Worm (Caenorhabditis elegans): ENCODE data around the gene lev-9.

Gene lev-9

DNA sequence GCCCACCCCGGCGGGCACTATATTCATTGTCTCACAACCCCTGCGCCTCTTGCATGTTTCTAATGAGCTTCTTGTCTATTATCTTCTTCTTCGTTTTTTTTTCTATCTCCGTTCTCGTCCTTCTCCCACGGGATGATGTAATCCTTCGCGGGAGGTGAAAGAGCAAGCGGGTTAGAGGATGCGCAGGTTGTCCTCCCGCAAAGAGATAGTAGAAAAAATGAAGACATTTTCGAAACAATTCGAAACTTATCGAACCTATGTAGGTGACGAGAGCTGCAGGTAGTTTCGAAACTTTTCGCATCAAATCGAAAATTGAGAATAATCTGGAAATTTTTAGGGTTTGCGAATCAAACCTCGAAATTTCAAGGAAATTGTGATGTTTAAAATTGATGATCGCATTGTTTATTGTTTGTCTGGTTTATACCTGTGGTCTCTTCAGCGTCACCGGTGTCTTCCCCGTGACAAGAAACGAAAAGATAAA is 41.2 kb downstream of the lev-9 start (continued):
- TF ChIP-seq nhr-102 (tag; optimal IDR thresholded peaks at IDR 0.05) (no peak), T26A8.4 (GFP tag; IDR thresholded peaks at IDR 0.05) (no peak), ceh-20 (GFP tag; IDR thresholded peaks at IDR 0.05) (0 out of 2 replicates have a peak, but pooled peaks have one; percentile 23), dve-1 (tag; optimal IDR thresholded peaks at IDR 0.05; ENCODE audit: insufficient read depth) (peak; percentile 16), aly-2 (tag; optimal IDR thresholded peaks at IDR 0.05) (no peak), unc-39 (tag; optimal IDR thresholded peaks at IDR 0.05) (no peak), nhr-10 (tag; optimal IDR thresholded peaks at IDR 0.05) (peak; percentile 61), nhr-48 (tag; optimal IDR thresholded peaks at IDR 0.05) (peak; percentile 65), sdz-12 (GFP tag; optimal IDR thresholded peaks at IDR 0.05) (no peak), lsy-2 (tag; optimal IDR thresholded peaks at IDR 0.05) (peak in 1 of 2 experiments; percentile 31), mxl-3 (GFP tag; optimal IDR thresholded peaks at IDR 0.05) (peak; percentile 8), F44E2.7 (GFP tag; IDR thresholded peaks at IDR 0.05) (no peak), spr-1 (tag; optimal IDR thresholded peaks at IDR 0.05) (no peak), dmd-6 (GFP tag; IDR thresholded peaks at IDR 0.05) (peak; percentile 69), tag-97 (GFP tag; IDR thresholded peaks at IDR 0.05) (no peak), lin-13 (GFP tag; optimal IDR thresholded peaks at IDR 0.05) (peak; percentile 23), nhr-28 (tag; optimal IDR thresholded peaks at IDR 0.05) (peak; percentile 72), ctbp-1 (GFP tag; IDR thresholded peaks at IDR 0.05) (no peak), mdl-1 (tag; optimal IDR thresholded peaks at IDR 0.05) (peak in 1 of 2 experiments; percentile 52), daf-16 (GFP tag; optimal IDR thresholded peaks at IDR 0.05) (no peak), daf-16 (tag; optimal IDR thresholded peaks at IDR 0.05) (peak; percentile 84)

DNA sequence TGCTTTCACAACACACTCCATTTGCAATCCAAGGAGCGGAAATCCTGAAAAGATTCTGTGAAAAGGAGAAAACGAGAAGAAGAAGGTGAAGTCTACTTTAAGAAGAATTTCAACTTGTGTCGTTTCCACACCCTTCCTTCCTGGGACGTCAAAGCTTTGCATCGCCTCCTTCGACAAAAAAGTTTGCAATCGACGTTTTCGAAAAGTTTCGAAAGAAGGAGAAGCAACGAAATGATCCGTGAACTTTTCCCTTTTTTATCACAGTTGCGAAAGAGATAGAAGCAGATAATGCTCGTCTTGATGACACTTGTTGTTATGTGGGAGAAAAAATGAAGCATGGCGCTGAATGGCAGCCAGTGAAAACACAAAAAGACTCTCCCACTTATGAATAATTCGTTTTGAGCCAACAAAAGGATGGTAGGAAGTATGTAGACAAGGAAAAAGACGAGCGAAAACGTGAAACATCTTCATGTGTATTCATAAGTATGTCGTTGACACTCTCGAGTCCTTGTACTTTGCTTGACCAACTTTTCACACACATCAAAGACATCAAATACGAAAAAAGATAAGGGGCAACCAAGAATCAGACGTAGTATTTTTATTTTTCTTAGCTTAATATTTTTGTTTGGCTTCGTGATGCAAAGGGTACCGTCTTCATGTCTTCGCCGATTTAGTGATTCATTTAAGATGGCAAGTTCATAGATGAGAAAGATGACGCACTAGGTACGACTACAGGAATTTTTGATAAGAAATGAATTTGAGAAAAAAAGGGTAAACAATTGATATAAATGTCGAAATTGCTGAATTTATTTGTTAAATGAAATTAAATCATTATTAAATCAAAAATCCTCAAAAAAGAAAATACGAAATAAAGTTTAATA is 42.5 kb downstream of the lev-9 start:
- TF ChIP-seq dmd-6 (GFP tag; IDR thresholded peaks at IDR 0.05) (peak; percentile 52), nhr-6 (tag; optimal IDR thresholded peaks at IDR 0.05) (no peak), dve-1 (tag; optimal IDR thresholded peaks at IDR 0.05; ENCODE audit: insufficient read depth) (peak; percentile 17), fkh-10 (GFP tag; optimal IDR thresholded peaks at IDR 0.05) (peak; percentile 10), nhr-28 (tag; optimal IDR thresholded peaks at IDR 0.05) (peak; percentile 66), hmg-1.1 (GFP tag; IDR thresholded peaks at IDR 0.05) (no peak), dpl-1 (GFP tag; optimal IDR thresholded peaks at IDR 0.05) (peak; percentile 3), madf-5 (GFP tag; IDR thresholded peaks at IDR 0.05) (no peak), egl-43 (GFP tag; IDR thresholded peaks at IDR 0.05) (no peak), daf-16 (GFP tag; optimal IDR thresholded peaks at IDR 0.05) (no peak), daf-16 (tag; optimal IDR thresholded peaks at IDR 0.05) (peak; percentile 58), ces-1 (GFP tag; optimal IDR thresholded peaks at IDR 0.05) (peak; percentile 12), mxl-2 (GFP tag; conservative IDR thresholded peaks at IDR 0.05) (no peak)

DNA sequence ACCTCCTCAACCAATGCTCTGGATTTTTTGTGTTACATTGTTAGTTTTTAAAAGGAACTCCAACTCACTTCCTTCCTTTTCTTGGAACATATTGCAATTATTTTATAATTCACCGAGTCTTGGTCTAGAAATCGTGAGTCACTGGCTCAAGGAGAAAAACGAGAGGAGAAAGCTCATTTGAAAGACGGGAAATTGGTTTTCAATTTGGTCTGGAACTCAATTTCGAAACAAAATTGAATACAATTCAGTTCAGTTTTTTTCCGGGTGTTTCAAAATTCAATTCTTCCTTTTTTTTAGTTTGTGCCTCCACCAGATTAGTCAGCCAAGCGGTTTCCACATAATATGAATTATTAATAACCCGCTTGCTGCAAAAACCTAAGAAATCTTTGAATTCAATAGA is 43.7 kb downstream of the lev-9 start:
- TF ChIP-seq pqm-1 (tag; optimal IDR thresholded peaks at IDR 0.05): no peak
- no peak for TF ChIP-seq set-16 (GFP tag; IDR thresholded peaks at IDR 0.05)
- peak in 1 of 2 experiments; percentile 12 for TF ChIP-seq unc-62 (GFP tag; optimal IDR thresholded peaks at IDR 0.05 in 1 of 2)
- no peak for TF ChIP-seq unc-62 (tag; optimal IDR thresholded peaks at IDR 0.05)
- TF ChIP-seq ces-1 (GFP tag; optimal IDR thresholded peaks at IDR 0.05): peak; percentile 77
- TF ChIP-seq daf-19 (GFP tag; conservative IDR thresholded peaks at IDR 0.05): no peak
- peak; percentile 62 for TF ChIP-seq aha-1 (tag)
- no peak for TF ChIP-seq R02D3.7 (tag; optimal IDR thresholded peaks at IDR 0.05)
- no peak for TF ChIP-seq ceh-44 (GFP tag; IDR thresholded peaks at IDR 0.05)
- no peak for TF ChIP-seq F10B5.3 (tag; optimal IDR thresholded peaks at IDR 0.05)
- TF ChIP-seq lsy-2 (tag; optimal IDR thresholded peaks at IDR 0.05): peak in 1 of 2 experiments; percentile 20
